Fruit fly (Drosophila melanogaster) whole organism, pupa: Measurements from ENCODE around the gene CheA29a.

Source experiments
- CG12605 ChIP-seq: fragments of 200-800 bp; sonication (Bioruptor generic); IDR thresholded peaks from 2 replicates; pipeline ENCODE4 v1.3.6; 2022; ENCODE audit warnings: missing biosample characterization, missing genetic modification characterization
- CG14655 ChIP-seq: fragments of 200-800 bp; sonication (Bioruptor generic); optimal IDR thresholded peaks from 3 replicates; lab custom pipeline; 2017; ENCODE audit warnings: mild to moderate bottlenecking, missing biosample characterization, missing genetic modification reagents, missing genetic modification characterization
- CG17806 ChIP-seq: fragments of 200-800 bp; sonication (Bioruptor generic); optimal IDR thresholded peaks from 2 replicates; lab custom pipeline; 2018; ENCODE audit warnings: missing biosample characterization, mild to moderate bottlenecking, missing genetic modification characterization, moderate library complexity
- CG8159 ChIP-seq: fragments of 200-800 bp; sonication (Bioruptor generic); optimal IDR thresholded peaks from 3 replicates; lab custom pipeline; 2018; ENCODE audit warnings: missing biosample characterization, mild to moderate bottlenecking, missing genetic modification characterization, moderate library complexity
- gl ChIP-seq: fragments of 200-800 bp; sonication (Bioruptor generic); optimal IDR thresholded peaks from 2 replicates; lab custom pipeline; 2018; ENCODE audit warnings: missing biosample characterization, mild to moderate bottlenecking, missing genetic modification characterization

DNA sequence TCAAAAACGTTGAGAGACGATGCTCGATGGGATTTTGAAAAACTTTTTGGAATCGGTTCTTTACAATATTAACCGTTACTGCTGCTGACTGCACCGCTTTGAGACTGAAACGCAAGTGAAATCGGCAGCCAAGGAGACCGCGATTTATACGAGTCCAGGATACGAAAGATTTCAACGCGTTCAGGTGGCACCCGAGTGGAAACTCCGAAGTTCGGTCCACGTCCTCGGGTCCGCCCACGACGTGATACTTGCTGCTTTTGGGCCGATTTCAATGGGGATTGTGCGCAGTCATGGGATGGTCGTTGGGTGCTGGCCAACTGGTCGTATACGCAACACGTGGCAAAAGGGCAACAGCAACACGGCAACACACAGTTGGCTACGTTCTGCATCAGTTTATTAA is 29.6 kb downstream of the CheA29a start, which contains the start of gene Dh31:
- TF ChIP-seq CG12605 (no peak), gl (tag; lab: Kevin White, UChicago) (no peak), CG14655 (GFP tag; lab: Kevin White, UChicago) (no peak), CG17806 (tag; lab: Kevin White, UChicago) (no peak), CG8159 (no peak)
